Worm (Caenorhabditis elegans) whole organism, young adult: ENCODE results near the gene B0554.2.

Experiments used
- B0019.2 ChIP-seq: fragments of 200-800 bp; sonication (Bioruptor generic); conservative IDR thresholded peaks from 2 replicates; pipeline ENCODE4 v1.3.6; 2022; ENCODE audit warnings: missing genetic modification reagents, missing genetic modification characterization, missing compliant biosample characterization
- B0261.1 ChIP-seq: sonication (generic microtip); optimal IDR thresholded peaks from 2 replicates; lab custom pipeline; 2016; ENCODE audit warnings: mild to moderate bottlenecking, missing genetic modification characterization, moderate library complexity, missing compliant biosample characterization
- F33H1.4 ChIP-seq: fragments of 200-800 bp; sonication (Bioruptor generic); IDR thresholded peaks from 2 replicates; pipeline ENCODE4 v1.3.6; 2022; ENCODE audit warnings: missing genetic modification reagents, missing genetic modification characterization, missing compliant biosample characterization
- K11D2.4 ChIP-seq: fragments of 200-800 bp; sonication (Bioruptor generic); IDR thresholded peaks from 2 replicates; pipeline ENCODE4 v1.3.6; 2022; ENCODE audit warnings: missing genetic modification reagents, missing genetic modification characterization, missing compliant biosample characterization
- Y53F4B.3 ChIP-seq: fragments of 200-800 bp; sonication (Bioruptor generic); IDR thresholded peaks from 2 replicates; pipeline ENCODE4 v1.3.6; 2022; ENCODE audit warnings: missing genetic modification reagents, missing genetic modification characterization, missing compliant biosample characterization
- Y79H2A.3 ChIP-seq: fragments of 200-800 bp; sonication (Bioruptor generic); conservative IDR thresholded peaks from 2 replicates; pipeline ENCODE4 v1.3.6; 2022; ENCODE audit warnings: missing genetic modification reagents, missing genetic modification characterization, missing compliant biosample characterization
- Y95B8A.8 ChIP-seq: fragments of 200-800 bp; sonication (Bioruptor generic); IDR thresholded peaks from 2 replicates; pipeline ENCODE4 v1.3.6; 2022; ENCODE audit warnings: missing genetic modification reagents, missing genetic modification characterization, missing compliant biosample characterization
- ZK185.1 ChIP-seq: sonication (generic microtip); optimal IDR thresholded peaks from 2 replicates; lab custom pipeline; 2016; ENCODE audit warnings: mild to moderate bottlenecking, missing genetic modification characterization, missing compliant biosample characterization; ENCODE audit not compliant: poor library complexity, severe bottlenecking
- ama-1 ChIP-seq, 3 experiments: fragments of 150-350 bp in 1 of 3; sonication (generic microtip) in 2 of 3; optimal IDR thresholded peaks; 2 replicates each; lab custom pipeline; 2014 to 2018; ENCODE audit warnings: missing biosample characterization in 2 of 3, missing genetic modification characterization in 2 of 3, missing genetic modification reagents in 2 of 3
- aptf-3 ChIP-seq: fragments of 200-800 bp; sonication (Bioruptor generic); IDR thresholded peaks from 2 replicates; pipeline ENCODE4 v1.3.6; 2022; ENCODE audit warnings: missing genetic modification characterization, missing compliant biosample characterization
- atf-7 ChIP-seq: sonication (generic microtip); optimal IDR thresholded peaks from 2 replicates; lab custom pipeline; 2017; ENCODE audit warnings: mild to moderate bottlenecking, missing genetic modification characterization, missing compliant biosample characterization
- athp-1 ChIP-seq: sonication (generic microtip); optimal IDR thresholded peaks from 2 replicates; lab custom pipeline; 2017; ENCODE audit warnings: mild to moderate bottlenecking, missing genetic modification characterization, missing compliant biosample characterization
- attf-5 ChIP-seq: fragments of 200-800 bp; sonication (Bioruptor generic); optimal IDR thresholded peaks from 2 replicates; lab custom pipeline; 2018; ENCODE audit warnings: mild to moderate bottlenecking, missing genetic modification characterization, missing compliant biosample characterization
- attf-6 ChIP-seq: fragments of 200-800 bp; sonication (Bioruptor generic); IDR thresholded peaks from 2 replicates; pipeline ENCODE4 v1.3.6; 2022; ENCODE audit warnings: missing genetic modification reagents, missing genetic modification characterization, missing compliant biosample characterization
- cebp-1 ChIP-seq, 2 experiments: fragments of 200-800 bp in 1 of 2; sonication (Bioruptor generic) in 1 of 2; sonication (generic microtip) in 1 of 2; IDR thresholded peaks in 1 of 2; optimal IDR thresholded peaks in 1 of 2; 2 replicates each; pipeline versions ENCODE4 v1.3.6 to Lab custom; 2017 to 2022; ENCODE audit warnings: missing compliant biosample characterization in 2 of 2, missing genetic modification characterization in 2 of 2, mild to moderate bottlenecking in 1 of 2, missing genetic modification reagents in 1 of 2, moderate library complexity in 1 of 2
- cebp-2 ChIP-seq: fragments of 200-800 bp; sonication (Bioruptor generic); IDR thresholded peaks from 2 replicates; pipeline ENCODE4 v1.3.6; 2022; ENCODE audit warnings: missing genetic modification characterization, missing compliant biosample characterization
- ceh-100 ChIP-seq: fragments of 200-800 bp; sonication (Bioruptor generic); IDR thresholded peaks from 2 replicates; pipeline ENCODE4 v1.3.6; 2022; ENCODE audit warnings: missing genetic modification reagents, missing genetic modification characterization, missing compliant biosample characterization
- ceh-40 ChIP-seq: fragments of 200-800 bp; sonication (Bioruptor generic); IDR thresholded peaks from 2 replicates; pipeline ENCODE4 v1.3.6; 2022; ENCODE audit warnings: missing genetic modification characterization, missing compliant biosample characterization
- ceh-91 ChIP-seq: fragments of 200-800 bp; sonication (Bioruptor generic); IDR thresholded peaks from 2 replicates; pipeline ENCODE4 v1.3.6; 2022; ENCODE audit warnings: missing genetic modification reagents, missing genetic modification characterization, missing compliant biosample characterization
- egl-18 ChIP-seq: fragments of 200-800 bp; sonication (Bioruptor generic); IDR thresholded peaks from 2 replicates; pipeline ENCODE4 v1.3.6; 2022; ENCODE audit warnings: missing genetic modification reagents, missing genetic modification characterization, missing compliant biosample characterization
- gei-17 ChIP-seq: fragments of 200-800 bp; sonication (Bioruptor generic); optimal IDR thresholded peaks from 2 replicates; lab custom pipeline; 2018; ENCODE audit warnings: mild to moderate bottlenecking, missing genetic modification characterization, missing compliant biosample characterization
- let-607 ChIP-seq, 2 experiments: fragments of 200-800 bp in 1 of 2; sonication (Bioruptor generic) in 1 of 2; sonication (generic microtip) in 1 of 2; optimal IDR thresholded peaks; 2 replicates each; lab custom pipeline; 2016 to 2018; ENCODE audit warnings: mild to moderate bottlenecking in 2 of 2, missing compliant biosample characterization in 2 of 2, missing genetic modification characterization in 2 of 2, moderate library complexity in 2 of 2, missing genotype in 1 of 2
- lsl-1 ChIP-seq: fragments of 200-800 bp; sonication (Bioruptor generic); optimal IDR thresholded peaks from 2 replicates; lab custom pipeline; 2018; ENCODE audit warnings: mild to moderate bottlenecking, missing genetic modification characterization, moderate library complexity, missing compliant biosample characterization
- mel-28 ChIP-seq: sonication (generic microtip); optimal IDR thresholded peaks from 2 replicates; lab custom pipeline; 2016; ENCODE audit warnings: borderline replicate concordance, mild to moderate bottlenecking, missing genetic modification characterization, missing compliant biosample characterization
- nfyb-1 ChIP-seq: fragments of 200-800 bp; sonication (Bioruptor generic); IDR thresholded peaks from 2 replicates; pipeline ENCODE4 v1.3.6; 2022; ENCODE audit warnings: missing genetic modification reagents, missing genetic modification characterization, missing compliant biosample characterization
- nhr-27 ChIP-seq: fragments of 200-800 bp; sonication (Bioruptor generic); optimal IDR thresholded peaks from 2 replicates; lab custom pipeline; 2018; ENCODE audit warnings: mild to moderate bottlenecking, missing genetic modification characterization, moderate library complexity, missing compliant biosample characterization
- nhr-80 ChIP-seq: sonication (generic microtip); optimal IDR thresholded peaks from 2 replicates; lab custom pipeline; 2016; ENCODE audit warnings: missing genetic modification characterization, missing compliant biosample characterization
- pha-4 ChIP-seq: fragments of 150-350 bp; sonication (generic microtip); optimal IDR thresholded peaks from 2 replicates; lab custom pipeline; 2014; ENCODE audit warnings: missing biosample characterization, missing genetic modification reagents, missing genetic modification characterization
- rpc-1 ChIP-seq, 2 experiments: fragments of 150-350 bp in 1 of 2; sonication (generic microtip) in 1 of 2; optimal IDR thresholded peaks; 2 replicates each; lab custom pipeline; 2014 to 2018; ENCODE audit warnings: missing biosample characterization in 1 of 2, missing genetic modification characterization in 1 of 2, missing genetic modification reagents in 1 of 2, missing genotype in 1 of 2
- sea-2 ChIP-seq: fragments of 200-800 bp; sonication (Bioruptor generic); IDR thresholded peaks from 2 replicates; pipeline ENCODE4 v1.3.6; 2022; ENCODE audit warnings: missing genetic modification characterization, missing compliant biosample characterization
- snpc-1.1 ChIP-seq: sonication (generic microtip); optimal IDR thresholded peaks from 2 replicates; lab custom pipeline; 2017; ENCODE audit warnings: missing genetic modification characterization, mild to moderate bottlenecking, missing compliant biosample characterization, antibody characterized with exemption, moderate library complexity, missing genotype, missing genetic modification reagents; ENCODE audit not compliant: insufficient read depth
- snpc-1.3 ChIP-seq: sonication (generic microtip); optimal IDR thresholded peaks from 2 replicates; lab custom pipeline; 2017; ENCODE audit warnings: missing genetic modification characterization, mild to moderate bottlenecking, missing compliant biosample characterization, antibody characterized with exemption, moderate library complexity, missing genotype, missing genetic modification reagents; ENCODE audit not compliant: insufficient read depth
- tbx-9 ChIP-seq: sonication (generic microtip); optimal IDR thresholded peaks from 2 replicates; lab custom pipeline; 2016; ENCODE audit warnings: borderline replicate concordance, missing genetic modification characterization, inconsistent platforms, missing compliant biosample characterization
- ztf-6 ChIP-seq: fragments of 200-800 bp; sonication (Bioruptor generic); IDR thresholded peaks from 2 replicates; pipeline ENCODE4 v1.3.6; 2022; ENCODE audit warnings: missing genetic modification reagents, missing genetic modification characterization, missing compliant biosample characterization

B0554.2 gene

ce11 chrV:457839-458238, 23.8 kb downstream of the B0554.2 start:
- TF ChIP-seq pha-4 (tag; lab: Kevin White, UChicago): peak; percentile 5
- TF ChIP-seq ceh-40 (GFP tag; lab: Robert Waterston, UW): no peak
- no peak for TF ChIP-seq F33H1.4 (GFP tag; lab: Robert Waterston, UW)
- TF ChIP-seq cebp-1 (GFP tag; IDR thresholded peaks at IDR 0.05; lab: Robert Waterston, UW): no peak
- peak; percentile 72 for TF ChIP-seq cebp-1 (tag; optimal IDR thresholded peaks at IDR 0.05; lab: Kevin White, UChicago)

- TF ChIP-seq pha-4 (tag; lab: Kevin White, UChicago) (no peak), nhr-80 (tag; lab: Kevin White, UChicago) (peak; percentile 67), ceh-40 (GFP tag; lab: Robert Waterston, UW) (no peak)
Observed at ce11 chrV:459464-459863, 25.5 kb downstream of the B0554.2 start, which contains the start of gene nhr-203. nhr-203 (plus strand) TSS chrV:459795.

ce11 chrV:462263-462662, 28.3 kb downstream of the B0554.2 start, which contains the start of gene nhr-202:
nhr-202 (plus strand) TSS chrV:462588.
- TF ChIP-seq let-607 (tag; optimal IDR thresholded peaks at IDR 0.05; lab: Kevin White, UChicago) (no peak), ceh-100 (GFP tag; lab: Robert Waterston, UW) (no peak), egl-18 (GFP tag; lab: Robert Waterston, UW) (no peak), nhr-80 (tag; lab: Kevin White, UChicago) (peak; percentile 49), ZK185.1 (no peak), tbx-9 (tag; lab: Kevin White, UChicago) (no peak)

ce11 chrV:464800-465199, 30.8 kb downstream of the B0554.2 start, which contains the start of gene nhr-201:
nhr-201 (plus strand) TSS chrV:464828.
- no peak for TF ChIP-seq Y79H2A.3 (GFP tag; lab: Robert Waterston, UW)
- TF ChIP-seq B0261.1 (tag; lab: Kevin White, UChicago): no peak
- TF ChIP-seq nfyb-1 (GFP tag; lab: Robert Waterston, UW): no peak
- TF ChIP-seq nhr-80 (tag; lab: Kevin White, UChicago): peak; percentile 11
- no peak for TF ChIP-seq ztf-6 (GFP tag; lab: Robert Waterston, UW)

- TF ChIP-seq snpc-1.1 (tag; lab: Kevin White, UChicago): no peak
- TF ChIP-seq aptf-3 (GFP tag; lab: Robert Waterston, UW): no peak
- TF ChIP-seq cebp-2 (GFP tag; lab: Robert Waterston, UW): no peak
- no peak for TF ChIP-seq F33H1.4 (GFP tag; lab: Robert Waterston, UW)
- no peak for TF ChIP-seq Y95B8A.8 (GFP tag; lab: Robert Waterston, UW)
Observed at ce11 chrV:465355-465754, 31.4 kb downstream of the B0554.2 start.

ce11 chrV:467507-467906, 33.5 kb downstream of the B0554.2 start:
- no peak for TF ChIP-seq F33H1.4 (GFP tag; lab: Robert Waterston, UW)
- no peak for TF ChIP-seq nhr-80 (tag; lab: Kevin White, UChicago)
- TF ChIP-seq Y53F4B.3: no peak
- TF ChIP-seq rpc-1 (optimal IDR thresholded peaks at IDR 0.05; lab: Kevin White, UChicago): no peak
- TF ChIP-seq rpc-1 (tag; optimal IDR thresholded peaks at IDR 0.05; lab: Kevin White, UChicago): no peak
- no peak for TF ChIP-seq sea-2
- TF ChIP-seq B0019.2 (GFP tag; lab: Robert Waterston, UW): no peak
- no peak for TF ChIP-seq nhr-27

- no peak for TF ChIP-seq mel-28
- TF ChIP-seq tbx-9 (tag; lab: Kevin White, UChicago): no peak
- no peak for TF ChIP-seq atf-7 (tag; lab: Kevin White, UChicago)
- TF ChIP-seq gei-17 (GFP tag; lab: Kevin White, UChicago): no peak
- TF ChIP-seq K11D2.4: no peak
- no peak for TF ChIP-seq ama-1 (optimal IDR thresholded peaks at IDR 0.05; lab: Kevin White, UChicago)
- no peak for TF ChIP-seq ama-1 (GFP tag; optimal IDR thresholded peaks at IDR 0.05; lab: Kevin White, UChicago)
- TF ChIP-seq attf-6 (GFP tag; lab: Robert Waterston, UW): no peak
- no peak for TF ChIP-seq nhr-27
- no peak for TF ChIP-seq attf-5 (GFP tag; lab: Kevin White, UChicago)
- TF ChIP-seq ceh-91 (GFP tag; lab: Robert Waterston, UW): no peak
- no peak for TF ChIP-seq egl-18 (GFP tag; lab: Robert Waterston, UW)
- TF ChIP-seq lsl-1 (GFP tag; lab: Kevin White, UChicago): no peak
- no peak for TF ChIP-seq athp-1 (tag; lab: Kevin White, UChicago)
- no peak for TF ChIP-seq F33H1.4 (GFP tag; lab: Robert Waterston, UW)
- TF ChIP-seq let-607 (tag; optimal IDR thresholded peaks at IDR 0.05; lab: Kevin White, UChicago): no peak
- TF ChIP-seq snpc-1.3: no peak
Observed at ce11 chrV:468460-468859, 34.5 kb downstream of the B0554.2 start, which contains the start of gene srbc-57. srbc-57 (minus strand) TSS chrV:468560.
